Worm (Caenorhabditis elegans) whole organism, L4 larva: ENCODE data around the gene rbm-34.
A peak's percentile ranks its signal among the peaks of the same experiment; 100 is the strongest.

Experiments
- F49E8.2 ChIP-seq: sonication (generic microtip); optimal IDR thresholded peaks from 2 replicates; lab custom pipeline; 2016; ENCODE audit warnings: missing compliant biosample characterization, mild to moderate bottlenecking, missing genetic modification characterization, borderline replicate concordance
- T20F7.1 ChIP-seq: fragments of 200-800 bp; sonication (Bioruptor generic); optimal IDR thresholded peaks from 2 replicates; lab custom pipeline; 2018; ENCODE audit warnings: mild to moderate bottlenecking, missing genetic modification characterization, missing compliant biosample characterization
- T26A8.4 ChIP-seq: fragments of 200-800 bp; sonication (Bioruptor generic); IDR thresholded peaks from 2 replicates; pipeline ENCODE4 v1.3.6; 2022; ENCODE audit warnings: missing genetic modification characterization, missing compliant biosample characterization
- ZK546.5 ChIP-seq, 2 experiments: sonication (generic microtip); optimal IDR thresholded peaks; 2 replicates each; lab custom pipeline; 2017; ENCODE audit warnings: missing biosample characterization in 2 of 2, missing genetic modification characterization in 2 of 2
- ceh-28 ChIP-seq: fragments of 150-350 bp; optimal IDR thresholded peaks from 2 replicates; lab custom pipeline; 2014; ENCODE audit warnings: missing biosample characterization, missing genetic modification reagents, missing genetic modification characterization
- ceh-32 ChIP-seq: sonication (generic microtip); optimal IDR thresholded peaks from 2 replicates; lab custom pipeline; 2016; ENCODE audit warnings: mild to moderate bottlenecking, missing genetic modification characterization, missing compliant biosample characterization; ENCODE audit not compliant: poor library complexity
- ceh-44 ChIP-seq: fragments of 200-800 bp; sonication (Bioruptor generic); IDR thresholded peaks from 2 replicates; pipeline ENCODE4 v1.3.6; 2022; ENCODE audit warnings: missing genetic modification reagents, missing genetic modification characterization, missing compliant biosample characterization
- daf-16 ChIP-seq, 3 experiments: sonication (generic microtip); optimal IDR thresholded peaks; 2 replicates each; lab custom pipeline; 2016 to 2017; ENCODE audit warnings: missing genetic modification characterization in 3 of 3, missing genetic modification reagents in 3 of 3, mild to moderate bottlenecking in 2 of 3, missing compliant biosample characterization in 2 of 3, missing biosample characterization in 1 of 3, moderate library complexity in 1 of 3
- daf-19 ChIP-seq: fragments of 200-800 bp; sonication (Bioruptor generic); conservative IDR thresholded peaks from 2 replicates; pipeline ENCODE4 v1.3.6; 2022; ENCODE audit warnings: missing genetic modification characterization, missing compliant biosample characterization
- dmd-6 ChIP-seq: fragments of 200-800 bp; sonication (Bioruptor generic); IDR thresholded peaks from 2 replicates; pipeline ENCODE4 v1.3.6; 2022; ENCODE audit warnings: missing genetic modification reagents, missing genetic modification characterization, missing compliant biosample characterization
- dve-1 ChIP-seq: sonication (generic microtip); optimal IDR thresholded peaks from 2 replicates; lab custom pipeline; 2017; ENCODE audit warnings: antibody characterized with exemption, mild to moderate bottlenecking, missing genetic modification characterization, missing compliant biosample characterization; ENCODE audit not compliant: insufficient read depth
- hlh-11 ChIP-seq: fragments of 200-800 bp; sonication (Bioruptor generic); optimal IDR thresholded peaks from 2 replicates; lab custom pipeline; 2018; ENCODE audit warnings: mild to moderate bottlenecking, missing genetic modification characterization, missing compliant biosample characterization
- hmg-1.1 ChIP-seq: fragments of 200-800 bp; sonication (Bioruptor generic); IDR thresholded peaks from 2 replicates; pipeline ENCODE4 v1.3.6; 2022; ENCODE audit warnings: missing genetic modification reagents, missing genetic modification characterization, missing compliant biosample characterization
- jun-1 ChIP-seq: fragments of 150-350 bp; optimal IDR thresholded peaks from 2 replicates; lab custom pipeline; 2014; ENCODE audit warnings: missing biosample characterization, missing genetic modification reagents, missing genetic modification characterization
- lin-1 ChIP-seq: fragments of 200-800 bp; sonication (Bioruptor generic); IDR thresholded peaks from 2 replicates; pipeline ENCODE4 v1.3.6; 2022; ENCODE audit warnings: missing genetic modification reagents, missing genetic modification characterization, missing compliant biosample characterization
- lin-13 ChIP-seq: fragments of 150-350 bp; optimal IDR thresholded peaks from 2 replicates; lab custom pipeline; 2014; ENCODE audit warnings: missing biosample characterization, missing genetic modification reagents, missing genetic modification characterization
- lir-3 ChIP-seq: sonication (generic microtip); optimal IDR thresholded peaks from 2 replicates; lab custom pipeline; 2016; ENCODE audit warnings: mild to moderate bottlenecking, missing genetic modification characterization, missing compliant biosample characterization
- lsy-2 ChIP-seq, 2 experiments: fragments of 150-350 bp in 1 of 2; sonication (generic microtip) in 1 of 2; optimal IDR thresholded peaks; 2 replicates each; lab custom pipeline; 2014 to 2017; ENCODE audit warnings: missing biosample characterization in 2 of 2, missing genetic modification characterization in 2 of 2
- mes-2 ChIP-seq: sonication (generic microtip); optimal IDR thresholded peaks from 2 replicates; lab custom pipeline; 2016; ENCODE audit warnings: missing genotype, mild to moderate bottlenecking, missing genetic modification characterization, missing compliant biosample characterization; ENCODE audit not compliant: poor library complexity, severe bottlenecking
- nhr-10 ChIP-seq: fragments of 150-350 bp; optimal IDR thresholded peaks from 2 replicates; lab custom pipeline; 2014; ENCODE audit warnings: missing biosample characterization, missing genetic modification characterization
- nhr-102 ChIP-seq: sonication (generic microtip); optimal IDR thresholded peaks from 2 replicates; lab custom pipeline; 2016; ENCODE audit warnings: mild to moderate bottlenecking, missing genetic modification characterization, moderate library complexity, missing compliant biosample characterization
- nhr-237 ChIP-seq: sonication (generic microtip); optimal IDR thresholded peaks from 2 replicates; lab custom pipeline; 2017; ENCODE audit warnings: missing biosample characterization, missing genetic modification characterization
- nhr-28 ChIP-seq: fragments of 150-350 bp; optimal IDR thresholded peaks from 2 replicates; lab custom pipeline; 2014; ENCODE audit warnings: missing biosample characterization, missing genetic modification characterization
- pha-4 ChIP-seq, 2 experiments: fragments of 150-350 bp in 1 of 2; fragments of 200-800 bp in 1 of 2; sonication (Bioruptor generic) in 1 of 2; IDR thresholded peaks in 1 of 2; optimal IDR thresholded peaks in 1 of 2; 2 replicates each; pipeline versions ENCODE4 v1.3.6 to Lab custom; 2014 to 2022; ENCODE audit warnings: missing genetic modification characterization in 2 of 2, missing genetic modification reagents in 2 of 2, missing biosample characterization in 1 of 2, missing compliant biosample characterization in 1 of 2
- php-3 ChIP-seq: fragments of 200-800 bp; sonication (Bioruptor generic); IDR thresholded peaks from 2 replicates; pipeline ENCODE4 v1.3.6; 2022; ENCODE audit warnings: missing genetic modification reagents, missing genetic modification characterization, missing compliant biosample characterization
- pqm-1 ChIP-seq: sonication (generic microtip); optimal IDR thresholded peaks from 2 replicates; lab custom pipeline; 2017; ENCODE audit warnings: missing biosample characterization, missing genetic modification characterization
- rbr-2 ChIP-seq: sonication (generic microtip); optimal IDR thresholded peaks from 2 replicates; lab custom pipeline; 2016; ENCODE audit warnings: missing genotype, missing genetic modification characterization, missing compliant biosample characterization
- skn-1 ChIP-seq: fragments of 150-350 bp; optimal IDR thresholded peaks from 2 replicates; lab custom pipeline; 2014; ENCODE audit warnings: missing biosample characterization, missing genetic modification characterization
- snpc-1.2 ChIP-seq: fragments of 200-800 bp; sonication (Bioruptor generic); IDR thresholded peaks from 2 replicates; pipeline ENCODE4 v1.3.6; 2022; ENCODE audit warnings: missing genetic modification reagents, missing genetic modification characterization, missing compliant biosample characterization
- spr-3 ChIP-seq: fragments of 200-800 bp; sonication (Bioruptor generic); optimal IDR thresholded peaks from 2 replicates; lab custom pipeline; 2018; ENCODE audit warnings: mild to moderate bottlenecking, missing genetic modification characterization, missing compliant biosample characterization
- tra-1 ChIP-seq: fragments of 200-800 bp; sonication (Bioruptor generic); IDR thresholded peaks from 2 replicates; pipeline ENCODE4 v1.3.6; 2022; ENCODE audit warnings: missing genetic modification reagents, missing genetic modification characterization, missing compliant biosample characterization
- zfp-3 ChIP-seq: fragments of 200-800 bp; sonication (Bioruptor generic); conservative IDR thresholded peaks from 2 replicates; pipeline ENCODE4 v1.3.6; 2022; ENCODE audit warnings: missing genetic modification reagents, missing genetic modification characterization, missing compliant biosample characterization
- ztf-11 ChIP-seq: fragments of 150-350 bp; optimal IDR thresholded peaks from 2 replicates; lab custom pipeline; 2014; ENCODE audit warnings: missing biosample characterization, missing genetic modification characterization
- ztf-7 ChIP-seq: fragments of 150-350 bp; optimal IDR thresholded peaks from 2 replicates; lab custom pipeline; 2014; ENCODE audit warnings: missing biosample characterization, missing genetic modification characterization

The rbm-34 gene

DNA sequence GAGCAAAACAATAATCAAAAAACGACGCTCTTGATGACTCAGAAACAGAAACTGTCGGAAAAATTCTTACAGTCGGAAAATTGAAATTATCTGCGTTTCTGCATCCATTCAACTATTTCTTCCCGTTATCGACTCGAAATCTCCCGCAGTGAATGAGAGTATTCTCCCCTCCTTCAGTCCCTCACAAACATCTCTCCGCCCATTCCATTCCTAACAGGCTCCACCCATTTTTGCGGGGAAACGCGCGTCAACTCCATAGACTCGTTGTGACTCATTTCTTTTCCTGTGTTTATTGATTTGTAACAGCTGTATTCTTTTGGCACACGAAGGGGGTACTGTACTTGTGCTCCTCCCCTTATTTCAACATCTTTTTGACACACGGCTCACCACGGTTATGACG, 42.6 kb downstream of the rbm-34 start:
- TF ChIP-seq hmg-1.1 (GFP tag; lab: Robert Waterston, UW) (0 out of 2 replicates have a peak, but pooled peaks have one; percentile 12), hlh-11 (peak; percentile 12), ceh-32 (tag; lab: Kevin White, UChicago) (no peak), snpc-1.2 (GFP tag; lab: Robert Waterston, UW) (no peak), lsy-2 (tag; optimal IDR thresholded peaks at IDR 0.05; lab: Kevin White, UChicago) (peak in 1 of 2 experiments; percentile 30), jun-1 (tag; lab: Kevin White, UChicago) (no peak), pha-4 (GFP tag; IDR thresholded peaks at IDR 0.05; lab: Robert Waterston, UW) (no peak), pha-4 (tag; optimal IDR thresholded peaks at IDR 0.05; lab: Kevin White, UChicago) (peak; percentile 12)

DNA sequence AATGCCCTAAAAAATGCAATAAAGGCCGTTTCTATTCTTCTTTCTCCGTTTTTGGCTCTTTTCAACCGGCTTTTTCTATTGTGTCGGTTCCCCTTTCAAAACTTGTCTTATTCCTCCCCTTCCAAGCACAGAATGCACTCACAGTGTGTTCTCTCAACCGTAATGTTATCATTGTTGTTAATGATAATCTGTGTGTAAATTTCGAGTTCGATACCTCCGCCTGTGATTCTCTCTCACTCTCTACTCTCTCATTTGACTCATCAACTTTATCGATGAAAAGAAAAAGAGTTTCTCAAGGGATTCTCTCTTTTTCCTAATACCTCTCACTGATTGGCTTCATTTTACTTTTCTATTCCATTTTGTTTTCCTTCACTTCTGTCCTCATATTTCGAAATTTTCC, 43.5 kb downstream of the rbm-34 start:
- no peak for TF ChIP-seq nhr-102 (tag; lab: Kevin White, UChicago)
- TF ChIP-seq pqm-1 (tag; lab: Kevin White, UChicago): peak; percentile 86
- TF ChIP-seq dmd-6 (GFP tag; lab: Robert Waterston, UW): peak; percentile 30; the same call in 1 of the 2 replicates
- no peak for TF ChIP-seq ceh-44
- no peak for TF ChIP-seq zfp-3
- TF ChIP-seq T26A8.4 (GFP tag; lab: Robert Waterston, UW): 0 out of 2 replicates have a peak, but pooled peaks have one; percentile 14
- peak in 1 of 2 experiments; percentile 12 for TF ChIP-seq lsy-2 (tag; optimal IDR thresholded peaks at IDR 0.05; lab: Kevin White, UChicago)
- TF ChIP-seq nhr-28 (tag; lab: Kevin White, UChicago): peak; percentile 15
- no peak for TF ChIP-seq rbr-2
- TF ChIP-seq dve-1: peak; percentile 27
- TF ChIP-seq daf-16 (GFP tag; optimal IDR thresholded peaks at IDR 0.05; lab: Kevin White, UChicago): no peak
- TF ChIP-seq daf-16 (tag; optimal IDR thresholded peaks at IDR 0.05; lab: Kevin White, UChicago): peak; percentile 29
- TF ChIP-seq mes-2: peak; percentile 38
- no peak for TF ChIP-seq F49E8.2 (tag; lab: Kevin White, UChicago)
- no peak for TF ChIP-seq nhr-237 (tag; lab: Kevin White, UChicago)

DNA sequence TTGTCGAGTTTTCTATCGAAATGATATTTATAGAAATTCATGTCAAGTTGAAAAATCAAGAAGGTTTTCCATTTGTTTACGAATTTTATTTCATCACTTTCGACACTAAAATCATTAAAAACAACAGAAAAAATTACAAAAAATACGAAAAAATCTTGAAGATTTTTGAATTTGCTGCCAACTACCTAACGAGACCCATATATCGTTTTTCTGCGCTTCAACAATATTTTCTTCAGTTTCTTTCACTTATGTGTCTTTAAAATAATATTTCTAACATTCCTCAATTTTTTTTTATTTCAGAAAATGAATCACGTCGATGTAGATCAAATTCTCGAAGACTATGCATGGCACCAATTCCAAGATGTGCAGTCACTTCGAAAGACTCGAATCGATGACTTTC, 44.0 kb downstream of the rbm-34 start, which contains the start of gene lin-24:
Gene lin-24 (plus strand): TSS at position 301 of the 400 bp plus-strand sequence.
- TF ChIP-seq skn-1 (tag; lab: Kevin White, UChicago): no peak
- TF ChIP-seq nhr-102 (tag; lab: Kevin White, UChicago): no peak
- TF ChIP-seq T20F7.1 (GFP tag; lab: Kevin White, UChicago): no peak
- TF ChIP-seq hlh-11: no peak
- no peak for TF ChIP-seq pqm-1 (tag; lab: Kevin White, UChicago)
- no peak for TF ChIP-seq php-3 (GFP tag; lab: Robert Waterston, UW)
- no peak for TF ChIP-seq daf-19
- TF ChIP-seq ZK546.5 (tag; optimal IDR thresholded peaks at IDR 0.05; lab: Kevin White, UChicago): no peak
- TF ChIP-seq ztf-11 (tag; lab: Kevin White, UChicago): no peak
- TF ChIP-seq spr-3 (GFP tag; lab: Kevin White, UChicago): no peak
- TF ChIP-seq lir-3 (tag; lab: Kevin White, UChicago): no peak
- TF ChIP-seq lin-13 (GFP tag; lab: Kevin White, UChicago): no peak
- TF ChIP-seq ztf-7 (tag; lab: Kevin White, UChicago): no peak
- no peak for TF ChIP-seq F49E8.2 (tag; lab: Kevin White, UChicago)
- no peak for TF ChIP-seq snpc-1.2 (GFP tag; lab: Robert Waterston, UW)
- no peak for TF ChIP-seq ceh-28 (tag; lab: Kevin White, UChicago)
- no peak for TF ChIP-seq lin-1 (GFP tag; lab: Robert Waterston, UW)
- no peak for TF ChIP-seq hmg-1.1 (GFP tag; lab: Robert Waterston, UW)
- no peak for TF ChIP-seq nhr-10 (tag; lab: Kevin White, UChicago)
- TF ChIP-seq tra-1 (GFP tag; lab: Robert Waterston, UW): no peak
